Worm (Caenorhabditis elegans): ENCODE data around the gene srh-5.

The srh-5 gene

ce11 chrV:1662270-1662669 lies 23.2 kb upstream of the srh-5 start, which contains the start of gene irld-40:
TSS of gene irld-40 (plus strand) at chrV:1662570.
- no peak for TF ChIP-seq ceh-16 (tag; optimal IDR thresholded peaks at IDR 0.05)
- TF ChIP-seq nhr-11 (tag; optimal IDR thresholded peaks at IDR 0.05) = peak; percentile 1

ce11 chrV:1664921-1665320 lies 20.5 kb upstream of the srh-5 start, which contains the start of gene K04F1.9:
TSS of gene K04F1.9 (plus strand) at chrV:1665221.
- no peak for TF ChIP-seq unc-39 (tag; optimal IDR thresholded peaks at IDR 0.05)
- TF ChIP-seq jun-1 (tag; optimal IDR thresholded peaks at IDR 0.05) = no peak
- TF ChIP-seq ZK546.5 (tag; optimal IDR thresholded peaks at IDR 0.05) = no peak
- no peak for TF ChIP-seq skn-1 (tag; optimal IDR thresholded peaks at IDR 0.05)
- no peak for TF ChIP-seq nhr-25 (tag; optimal IDR thresholded peaks at IDR 0.05)
- no peak for TF ChIP-seq fkh-2 (tag; optimal IDR thresholded peaks at IDR 0.05)
- TF ChIP-seq fkh-10 (GFP tag; optimal IDR thresholded peaks at IDR 0.05) = no peak
- no peak for TF ChIP-seq nhr-76 (tag; optimal IDR thresholded peaks at IDR 0.05)
- no peak for TF ChIP-seq ceh-16 (tag; optimal IDR thresholded peaks at IDR 0.05)
- TF ChIP-seq elt-2 (tag; optimal IDR thresholded peaks at IDR 0.05) = no peak

- TF ChIP-seq jun-1 (tag; optimal IDR thresholded peaks at IDR 0.05) (no peak), aly-2 (tag; optimal IDR thresholded peaks at IDR 0.05) (no peak), nhr-67 (tag; optimal IDR thresholded peaks at IDR 0.05) (no peak), nhr-23 (tag; optimal IDR thresholded peaks at IDR 0.05) (no peak), ama-1 (optimal IDR thresholded peaks at IDR 0.05) (no peak), nhr-43 (tag; optimal IDR thresholded peaks at IDR 0.05; ENCODE audit: poor library complexity, severe bottlenecking) (no peak), nhr-76 (tag; optimal IDR thresholded peaks at IDR 0.05) (no peak), hmg-11 (tag; optimal IDR thresholded peaks at IDR 0.05) (no peak), egl-27 (tag; optimal IDR thresholded peaks at IDR 0.05) (no peak), nfya-1 (tag; optimal IDR thresholded peaks at IDR 0.05; ENCODE audit: insufficient read depth) (no peak), nhr-12 (tag; optimal IDR thresholded peaks at IDR 0.05) (no peak), zag-1 (tag; optimal IDR thresholded peaks at IDR 0.05) (no peak), unc-39 (tag; optimal IDR thresholded peaks at IDR 0.05) (no peak), tbx-2 (tag; optimal IDR thresholded peaks at IDR 0.05) (no peak)
These were observed 18.5 kb upstream of the srh-5 start, which contains the start of gene K04F1.8 for ce11 chrV:1666904-1667303. TSS of gene K04F1.8 (plus strand) at chrV:1667204.

ce11 chrV:1668216-1668615 lies 17.2 kb upstream of the srh-5 start, which contains the start of gene irld-42:
TSS of gene irld-42 (plus strand) at chrV:1668516.
- no peak for TF ChIP-seq lsy-12 (tag; optimal IDR thresholded peaks at IDR 0.05)
- TF ChIP-seq sea-2 (GFP tag; optimal IDR thresholded peaks at IDR 0.05) = no peak
- no peak for TF ChIP-seq hmg-11 (tag; optimal IDR thresholded peaks at IDR 0.05)
- TF ChIP-seq elt-2 (tag; optimal IDR thresholded peaks at IDR 0.05) = no peak
- no peak for TF ChIP-seq elt-1 (tag; optimal IDR thresholded peaks at IDR 0.05)
- no peak for TF ChIP-seq fkh-2 (tag; optimal IDR thresholded peaks at IDR 0.05)
- TF ChIP-seq nhr-25 (tag; optimal IDR thresholded peaks at IDR 0.05) = no peak
- no peak for TF ChIP-seq lin-39 (tag; optimal IDR thresholded peaks at IDR 0.05)
- no peak for TF ChIP-seq nhr-12 (tag; optimal IDR thresholded peaks at IDR 0.05)
- no peak for TF ChIP-seq nhr-77 (tag; optimal IDR thresholded peaks at IDR 0.05)
- no peak for TF ChIP-seq tbx-2 (tag; optimal IDR thresholded peaks at IDR 0.05)
- TF ChIP-seq nhr-28 (tag; optimal IDR thresholded peaks at IDR 0.05) = no peak
- no peak for TF ChIP-seq R02D3.7 (tag; optimal IDR thresholded peaks at IDR 0.05)
- no peak for TF ChIP-seq ceh-9 (tag; optimal IDR thresholded peaks at IDR 0.05)
- TF ChIP-seq ceh-16 (tag; optimal IDR thresholded peaks at IDR 0.05) = no peak
- TF ChIP-seq elt-3 (tag; optimal IDR thresholded peaks at IDR 0.05) = no peak
- TF ChIP-seq fkh-10 (GFP tag; optimal IDR thresholded peaks at IDR 0.05) = no peak

ce11 chrV:1678228-1678627 lies 7.2 kb upstream of the srh-5 start, which contains the start of gene srw-98:
TSS of gene srw-98 (minus strand) at chrV:1678328.
- TF ChIP-seq nhr-237 (tag; optimal IDR thresholded peaks at IDR 0.05) (no peak), fkh-2 (tag; optimal IDR thresholded peaks at IDR 0.05) (no peak), ztf-11 (tag; optimal IDR thresholded peaks at IDR 0.05) (no peak), mdl-1 (tag; optimal IDR thresholded peaks at IDR 0.05) (no peak), nhr-11 (tag; optimal IDR thresholded peaks at IDR 0.05) (no peak), nhr-67 (tag; optimal IDR thresholded peaks at IDR 0.05) (no peak), ceh-9 (tag; optimal IDR thresholded peaks at IDR 0.05) (no peak), zag-1 (tag; optimal IDR thresholded peaks at IDR 0.05) (no peak), egl-27 (tag; optimal IDR thresholded peaks at IDR 0.05) (no peak), tbx-2 (tag; optimal IDR thresholded peaks at IDR 0.05) (no peak), unc-39 (tag; optimal IDR thresholded peaks at IDR 0.05) (no peak), nhr-12 (tag; optimal IDR thresholded peaks at IDR 0.05) (no peak), nhr-77 (tag; optimal IDR thresholded peaks at IDR 0.05) (no peak), ZK546.5 (tag; optimal IDR thresholded peaks at IDR 0.05) (no peak), fkh-10 (GFP tag; optimal IDR thresholded peaks at IDR 0.05) (no peak), ztf-4 (tag; optimal IDR thresholded peaks at IDR 0.05) (no peak), nfya-1 (tag; optimal IDR thresholded peaks at IDR 0.05; ENCODE audit: insufficient read depth) (no peak), ceh-16 (tag; optimal IDR thresholded peaks at IDR 0.05) (no peak), elt-1 (tag; optimal IDR thresholded peaks at IDR 0.05) (no peak), nhr-28 (tag; optimal IDR thresholded peaks at IDR 0.05) (no peak)

Measured in whole organism, L3 larva.